Worm (Caenorhabditis elegans): ENCODE results near the gene F59H6.15.

ce11 chrII:2039288-2039687 lies 26.5 kb downstream of the F59H6.15 start, which contains the start of gene bath-19:
- TF ChIP-seq klf-2 (GFP tag; conservative IDR thresholded peaks at IDR 0.05) (no peak), flt-1 (GFP tag; IDR thresholded peaks at IDR 0.05) (no peak), ztf-29 (GFP tag; IDR thresholded peaks at IDR 0.05) (no peak), ref-1 (GFP tag; conservative IDR thresholded peaks at IDR 0.05) (no peak), ztf-23 (GFP tag; IDR thresholded peaks at IDR 0.05) (no peak), cog-1 (tag; optimal IDR thresholded peaks at IDR 0.05) (no peak)

Data from whole organism, midembryonic.